Worm (Caenorhabditis elegans) whole organism, early embryonic: ENCODE measurements around the gene ZK688.11.

Source experiments
- ets-7 ChIP-seq: sonication (generic microtip); optimal IDR thresholded peaks from 2 replicates; lab custom pipeline; 2016; ENCODE audit warnings: missing genotype, missing genetic modification characterization, missing compliant biosample characterization
- hmbx-1 ChIP-seq: sonication (generic microtip); optimal IDR thresholded peaks from 2 replicates; lab custom pipeline; 2016; ENCODE audit warnings: mild to moderate bottlenecking, missing genetic modification characterization, missing compliant biosample characterization
- hnd-1 ChIP-seq: sonication (generic microtip); optimal IDR thresholded peaks from 2 replicates; lab custom pipeline; 2016; ENCODE audit warnings: missing genetic modification characterization, missing compliant biosample characterization
- tbx-37 ChIP-seq: fragments of 200-800 bp; sonication (Bioruptor generic); conservative IDR thresholded peaks from 2 replicates; pipeline ENCODE4 v1.3.6; 2022; ENCODE audit warnings: missing genetic modification reagents, missing genetic modification characterization, missing compliant biosample characterization
- tra-4 ChIP-seq: sonication (generic microtip); optimal IDR thresholded peaks from 2 replicates; lab custom pipeline; 2017; ENCODE audit warnings: missing genetic modification characterization, missing compliant biosample characterization

- TF ChIP-seq ets-7 (tag; lab: Kevin White, UChicago) = no peak
- TF ChIP-seq tra-4 = no peak
- no peak for TF ChIP-seq hmbx-1 (tag; lab: Kevin White, UChicago)
- TF ChIP-seq hnd-1 (tag; lab: Kevin White, UChicago) = no peak
- TF ChIP-seq tbx-37 (GFP tag; lab: Robert Waterston, UW) = no peak
These were observed 23.1 kb downstream of the ZK688.11 start, which contains the start of gene snr-5 for ce11 chrIII:7861535-7862120.
